Worm (Caenorhabditis elegans): Measurements from ENCODE around the gene slcr-46.1.

ce11 chrX:4623707-4624106 lies 8.5 kb upstream of the slcr-46.1 start:
- TF ChIP-seq elt-1 (tag; optimal IDR thresholded peaks at IDR 0.05) = no peak
- no peak for TF ChIP-seq ztf-4 (tag; optimal IDR thresholded peaks at IDR 0.05)
- no peak for TF ChIP-seq aly-2 (tag; optimal IDR thresholded peaks at IDR 0.05)
- TF ChIP-seq ceh-16 (tag; optimal IDR thresholded peaks at IDR 0.05) = no peak
- no peak for TF ChIP-seq nhr-10 (tag; optimal IDR thresholded peaks at IDR 0.05)
- TF ChIP-seq lin-11 (tag; optimal IDR thresholded peaks at IDR 0.05) = no peak
- TF ChIP-seq ama-1 (optimal IDR thresholded peaks at IDR 0.05) = no peak
- TF ChIP-seq ceh-82 (tag; optimal IDR thresholded peaks at IDR 0.05) = no peak
- no peak for TF ChIP-seq nhr-12 (tag; optimal IDR thresholded peaks at IDR 0.05)
- no peak for TF ChIP-seq F13H6.1 (tag; optimal IDR thresholded peaks at IDR 0.05)

Measured in whole organism, L2 larva.